Worm (Caenorhabditis elegans): Measurements from ENCODE around the gene col-156.

The col-156 gene

DNA sequence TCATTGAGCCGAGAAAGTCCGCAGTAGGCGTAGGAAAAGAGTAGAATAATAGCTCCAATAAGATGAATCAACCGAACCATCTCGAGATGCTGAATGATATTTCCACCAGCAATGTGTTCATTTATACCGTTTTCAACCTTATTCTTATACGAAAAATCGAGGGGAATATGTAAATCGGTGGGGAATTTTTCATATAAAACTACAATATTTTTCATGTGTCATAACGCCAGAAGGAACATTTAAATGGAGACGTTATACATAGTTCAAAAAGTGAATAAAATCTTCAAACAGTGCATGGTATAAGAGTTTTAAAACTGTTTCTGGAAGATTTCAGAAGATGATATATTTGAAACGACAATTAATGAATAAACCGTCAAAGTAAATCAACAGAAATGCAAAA is 47.5 kb downstream of the col-156 start, which contains the start of gene nas-19:
TSS of gene nas-19 (minus strand) at position 101 of the 400 bp plus-strand sequence.
- no peak for TF ChIP-seq tbx-7 (tag; optimal IDR thresholded peaks at IDR 0.05)
- no peak for TF ChIP-seq C38D4.7 (GFP tag; optimal IDR thresholded peaks at IDR 0.05)
- no peak for TF ChIP-seq ets-4 (tag; optimal IDR thresholded peaks at IDR 0.05)
- TF ChIP-seq npax-4 (tag; optimal IDR thresholded peaks at IDR 0.05), result no peak
- TF ChIP-seq che-1 (tag; optimal IDR thresholded peaks at IDR 0.05), result no peak
- TF ChIP-seq ref-2 (tag; optimal IDR thresholded peaks at IDR 0.05), result no peak
- no peak for TF ChIP-seq unc-55 (GFP tag; optimal IDR thresholded peaks at IDR 0.05)
- TF ChIP-seq sox-2 (GFP tag; IDR thresholded peaks at IDR 0.05), result no peak
- TF ChIP-seq fax-1 (tag; optimal IDR thresholded peaks at IDR 0.05), result no peak
- no peak for TF ChIP-seq ama-1 (optimal IDR thresholded peaks at IDR 0.05)
- TF ChIP-seq nfya-1 (tag; optimal IDR thresholded peaks at IDR 0.05), result no peak
- no peak for TF ChIP-seq pha-4 (tag; optimal IDR thresholded peaks at IDR 0.05)
- TF ChIP-seq nhr-11 (tag; optimal IDR thresholded peaks at IDR 0.05), result no peak
- no peak for TF ChIP-seq ceh-2 (tag; optimal IDR thresholded peaks at IDR 0.05)
- TF ChIP-seq ceh-22 (tag; optimal IDR thresholded peaks at IDR 0.05), result no peak
- TF ChIP-seq rnt-1 (tag; optimal IDR thresholded peaks at IDR 0.05), result no peak

All from whole organism, late embryonic.